Worm (Caenorhabditis elegans) whole organism, mixed stage, embryonic: ENCODE measurements around the gene M02F4.1.

Experiments
- mab-5 ChIP-seq: fragments of 150-350 bp; optimal IDR thresholded peaks from 2 replicates; lab custom pipeline; 2014; ENCODE audit warnings: missing biosample characterization, missing genetic modification characterization
- tbx-8 ChIP-seq: fragments of 200-800 bp; sonication (Bioruptor generic); optimal IDR thresholded peaks from 2 replicates; lab custom pipeline; 2018; ENCODE audit warnings: mild to moderate bottlenecking, missing genetic modification characterization, moderate library complexity, missing compliant biosample characterization
- ztf-11 ChIP-seq: fragments of 150-350 bp; optimal IDR thresholded peaks from 2 replicates; lab custom pipeline; 2014; ENCODE audit warnings: missing biosample characterization, missing genetic modification characterization

DNA sequence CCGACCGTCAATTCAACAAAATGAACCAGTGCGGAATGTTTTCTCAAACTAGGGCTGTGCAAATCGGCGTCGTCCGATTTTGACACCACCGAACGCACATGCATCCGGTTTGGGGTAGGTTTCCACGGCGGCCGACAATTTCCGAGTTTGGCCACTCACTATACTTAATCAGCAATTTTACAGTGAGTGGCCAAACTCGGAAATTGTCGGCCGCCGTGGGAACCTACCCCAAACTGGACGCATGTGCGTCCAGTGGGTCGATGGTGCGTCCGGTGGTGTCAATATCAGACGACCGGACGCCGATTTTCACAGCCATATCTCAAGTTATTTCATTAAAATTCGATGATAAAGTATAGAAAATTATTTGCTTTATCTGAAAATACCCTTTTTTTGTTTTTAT is 38.8 kb downstream of the M02F4.1 start:
- no peak for TF ChIP-seq ztf-11 (tag; lab: Kevin White, UChicago)
- TF ChIP-seq mab-5 (tag; lab: Kevin White, UChicago), result no peak
- TF ChIP-seq tbx-8 (GFP tag; lab: Kevin White, UChicago), result no peak
